Fruit fly (Drosophila melanogaster) whole organism, embryonic: ENCODE data around the gene CG12438.

Experiments
- Adf1 ChIP-seq: fragments of 200-800 bp; sonication (Bioruptor generic); IDR thresholded peaks from 2 replicates; pipeline ENCODE4 v1.3.6; 2022; ENCODE audit warnings: missing biosample characterization, missing genetic modification characterization
- Blimp-1 ChIP-seq: fragments of 200-800 bp; sonication (Bioruptor generic); optimal IDR thresholded peaks from 3 replicates; lab custom pipeline; 2018; ENCODE audit warnings: missing biosample characterization, missing genetic modification characterization, mild to moderate bottlenecking, moderate library complexity, missing genetic modification reagents
- CG10147 ChIP-seq: fragments of 200-800 bp; sonication (Bioruptor generic); optimal IDR thresholded peaks from 2 replicates; lab custom pipeline; 2019; ENCODE audit warnings: missing biosample characterization, mild to moderate bottlenecking, missing genetic modification characterization, moderate library complexity
- CG1024 ChIP-seq: fragments of 200-800 bp; sonication (Bioruptor generic); IDR thresholded peaks from 2 replicates; pipeline ENCODE4 v1.3.6; 2022; ENCODE audit warnings: missing biosample characterization, missing genetic modification characterization
- CG10462 ChIP-seq: fragments of 200-800 bp; sonication (Bioruptor generic); optimal IDR thresholded peaks from 2 replicates; lab custom pipeline; 2016; ENCODE audit warnings: missing biosample characterization, missing genetic modification characterization
- CG10959 ChIP-seq: fragments of 200-800 bp; sonication (Bioruptor generic); IDR thresholded peaks from 2 replicates; pipeline ENCODE4 v1.3.6; 2022; ENCODE audit warnings: missing biosample characterization, missing genetic modification characterization
- CG10979 ChIP-seq: fragments of 200-800 bp; sonication (Bioruptor generic); optimal IDR thresholded peaks from 2 replicates; lab custom pipeline; 2018; ENCODE audit warnings: missing biosample characterization, mild to moderate bottlenecking, missing genetic modification characterization, moderate library complexity
- CG11695 ChIP-seq: fragments of 200-800 bp; sonication (Bioruptor generic); IDR thresholded peaks from 3 replicates; pipeline ENCODE4 v1.3.6; 2022; ENCODE audit warnings: missing biosample characterization, missing genetic modification characterization
- CG11696 ChIP-seq: fragments of 200-800 bp; sonication (Bioruptor generic); IDR thresholded peaks from 2 replicates; pipeline ENCODE4 v1.3.6; 2022; ENCODE audit warnings: missing biosample characterization, missing genetic modification characterization
- CG12104 ChIP-seq: fragments of 200-800 bp; sonication (Bioruptor generic); optimal IDR thresholded peaks from 3 replicates; lab custom pipeline; 2016; ENCODE audit warnings: missing biosample characterization, missing genetic modification characterization
- CG13296 ChIP-seq: fragments of 200-800 bp; sonication (Bioruptor generic); optimal IDR thresholded peaks from 3 replicates; lab custom pipeline; 2018; ENCODE audit warnings: missing biosample characterization, mild to moderate bottlenecking, missing genetic modification characterization
- CG13894 ChIP-seq: fragments of 200-800 bp; sonication (Bioruptor generic); optimal IDR thresholded peaks from 3 replicates; lab custom pipeline; 2018; ENCODE audit warnings: missing biosample characterization, mild to moderate bottlenecking, missing genetic modification characterization, moderate library complexity
- CG14667 ChIP-seq: fragments of 200-800 bp; sonication (Bioruptor generic); IDR thresholded peaks from 2 replicates; pipeline ENCODE4 v1.3.6; 2022; ENCODE audit warnings: missing biosample characterization, missing genetic modification characterization
- CG15269 ChIP-seq: fragments of 200-800 bp; sonication (Bioruptor generic); optimal IDR thresholded peaks from 2 replicates; lab custom pipeline; 2018; ENCODE audit warnings: missing biosample characterization, mild to moderate bottlenecking, missing genetic modification characterization, moderate library complexity
- CG15514 ChIP-seq: fragments of 200-800 bp; sonication (Bioruptor generic); optimal IDR thresholded peaks from 3 replicates; lab custom pipeline; 2017; ENCODE audit warnings: missing biosample characterization, missing genetic modification characterization, mild to moderate bottlenecking, moderate library complexity, missing genetic modification reagents
- CG15696 ChIP-seq: fragments of 200-800 bp; sonication (Bioruptor generic); optimal IDR thresholded peaks from 2 replicates; lab custom pipeline; 2019; ENCODE audit warnings: missing biosample characterization, mild to moderate bottlenecking, missing genetic modification characterization, moderate library complexity
- CG18011 ChIP-seq: fragments of 200-800 bp; sonication (Bioruptor generic); optimal IDR thresholded peaks from 2 replicates; lab custom pipeline; 2017; ENCODE audit warnings: missing biosample characterization, missing genetic modification characterization, mild to moderate bottlenecking, moderate library complexity, missing genotype
- CG2120 ChIP-seq: fragments of 200-800 bp; sonication (Bioruptor generic); optimal IDR thresholded peaks from 3 replicates; lab custom pipeline; 2016; ENCODE audit warnings: missing biosample characterization, missing genetic modification characterization
- CG2129 ChIP-seq: fragments of 200-800 bp; sonication (Bioruptor generic); IDR thresholded peaks from 2 replicates; pipeline ENCODE4 v1.3.6; 2022; ENCODE audit warnings: missing biosample characterization, missing genetic modification characterization; ENCODE audit not compliant: partially characterized antibody
- CG3065 ChIP-seq: fragments of 200-800 bp; sonication (Bioruptor generic); optimal IDR thresholded peaks from 2 replicates; lab custom pipeline; 2016; ENCODE audit warnings: missing biosample characterization, missing genetic modification characterization
- CG7963 ChIP-seq: fragments of 200-800 bp; sonication (Bioruptor generic); IDR thresholded peaks from 3 replicates; pipeline ENCODE4 v1.3.6; 2022; ENCODE audit warnings: missing biosample characterization, missing genetic modification characterization; ENCODE audit not compliant: partially characterized antibody
- Deaf1 ChIP-seq: fragments of 200-800 bp; optimal IDR thresholded peaks from 3 replicates; lab custom pipeline; 2019; ENCODE audit warnings: missing biosample characterization, mild to moderate bottlenecking, missing genetic modification characterization, moderate library complexity
- Hmr ChIP-seq: fragments of 200-800 bp; sonication (Bioruptor generic); optimal IDR thresholded peaks from 3 replicates; lab custom pipeline; 2017; ENCODE audit warnings: mild to moderate bottlenecking, missing biosample characterization, missing genetic modification reagents, missing genetic modification characterization
- Lim3 ChIP-seq: fragments of 200-800 bp; sonication (Bioruptor generic); IDR thresholded peaks from 2 replicates; pipeline ENCODE4 v1.3.6; 2022; ENCODE audit warnings: missing biosample characterization, missing genetic modification characterization
- Mes4 ChIP-seq: fragments of 200-800 bp; sonication (Bioruptor generic); optimal IDR thresholded peaks from 2 replicates; lab custom pipeline; 2016; ENCODE audit warnings: missing biosample characterization, missing genetic modification characterization
- Mrtf ChIP-seq: fragments of 200-800 bp; sonication (Bioruptor generic); IDR thresholded peaks from 3 replicates; pipeline ENCODE4 v1.3.6; 2022; ENCODE audit warnings: missing biosample characterization, missing genetic modification characterization
- Nf-YA ChIP-seq: fragments of 200-800 bp; sonication (Bioruptor generic); IDR thresholded peaks from 2 replicates; pipeline ENCODE4 v1.3.6; 2022; ENCODE audit warnings: missing biosample characterization, missing genetic modification characterization
- NfI ChIP-seq: fragments of 200-800 bp; sonication (Bioruptor generic); optimal IDR thresholded peaks from 3 replicates; lab custom pipeline; 2018; ENCODE audit warnings: missing biosample characterization, mild to moderate bottlenecking, missing genetic modification characterization, moderate library complexity
- Six4 ChIP-seq: fragments of 200-800 bp; sonication (Bioruptor generic); optimal IDR thresholded peaks from 2 replicates; lab custom pipeline; 2016; ENCODE audit warnings: missing biosample characterization, missing genetic modification characterization
- Sry-δ ChIP-seq: fragments of 200-800 bp; sonication (Bioruptor generic); optimal IDR thresholded peaks from 2 replicates; lab custom pipeline; 2016; ENCODE audit warnings: missing biosample characterization, missing genetic modification characterization
- Vsx1 ChIP-seq: fragments of 200-800 bp; sonication (Bioruptor generic); optimal IDR thresholded peaks from 2 replicates; lab custom pipeline; 2017; ENCODE audit warnings: missing biosample characterization, mild to moderate bottlenecking, missing genetic modification characterization, missing genetic modification reagents
- al ChIP-seq: fragments of 200-800 bp; sonication (Bioruptor generic); IDR thresholded peaks from 2 replicates; pipeline ENCODE4 v1.3.6; 2022; ENCODE audit warnings: missing biosample characterization, missing genetic modification characterization
- ash1 ChIP-seq: fragments of 200-800 bp; sonication (Bioruptor generic); optimal IDR thresholded peaks from 2 replicates; lab custom pipeline; 2018; ENCODE audit warnings: missing biosample characterization, mild to moderate bottlenecking, missing genetic modification characterization
- cad ChIP-seq: fragments of >200 bp; optimal IDR thresholded peaks from 2 replicates; lab custom pipeline; 2017; ENCODE audit warnings: missing biosample characterization, missing genetic modification characterization
- caup ChIP-seq: fragments of 200-800 bp; sonication (Bioruptor generic); optimal IDR thresholded peaks from 3 replicates; lab custom pipeline; 2017; ENCODE audit warnings: missing biosample characterization, mild to moderate bottlenecking, missing genetic modification characterization, moderate library complexity; ENCODE audit not compliant: severe bottlenecking
- chinmo ChIP-seq: fragments of 200-800 bp; sonication (Bioruptor generic); IDR thresholded peaks from 4 replicates; pipeline ENCODE4 v1.3.6; 2022; ENCODE audit warnings: missing biosample characterization, missing genetic modification characterization; ENCODE audit not compliant: partially characterized antibody
- crol ChIP-seq: fragments of 200-800 bp; sonication (Bioruptor generic); IDR thresholded peaks from 2 replicates; pipeline ENCODE4 v1.3.6; 2022; ENCODE audit warnings: missing biosample characterization, missing genetic modification characterization
- dmrt99B ChIP-seq: fragments of 200-800 bp; sonication (Bioruptor generic); optimal IDR thresholded peaks from 2 replicates; lab custom pipeline; 2018; ENCODE audit warnings: missing biosample characterization, mild to moderate bottlenecking, missing genetic modification characterization, moderate library complexity
- fd3F ChIP-seq: fragments of 200-800 bp; sonication (Bioruptor generic); optimal IDR thresholded peaks from 2 replicates; lab custom pipeline; 2018; ENCODE audit warnings: missing biosample characterization, mild to moderate bottlenecking, missing genetic modification characterization, moderate library complexity
- hb ChIP-seq: fragments of 200-800 bp; sonication (Bioruptor generic); IDR thresholded peaks from 3 replicates; pipeline ENCODE4 v1.3.6; 2022; ENCODE audit warnings: missing biosample characterization, missing genetic modification characterization; ENCODE audit not compliant: partially characterized antibody
- lov ChIP-seq, 2 experiments: fragments of 200-800 bp in 1 of 2; fragments of >200 bp in 1 of 2; sonication (Bioruptor generic) in 1 of 2; IDR thresholded peaks in 1 of 2; optimal IDR thresholded peaks in 1 of 2; 2 replicates in 1 of 2; 3 replicates in 1 of 2; pipeline versions ENCODE4 v1.3.6 to Lab custom; 2017 to 2022; ENCODE audit warnings: missing biosample characterization in 1 of 2, missing genetic modification characterization in 1 of 2
- luna ChIP-seq: fragments of 200-800 bp; sonication (Bioruptor generic); optimal IDR thresholded peaks from 2 replicates; lab custom pipeline; 2016; ENCODE audit warnings: missing biosample characterization, missing genetic modification characterization
- nerfin-2 ChIP-seq: fragments of 200-800 bp; sonication (Bioruptor generic); IDR thresholded peaks from 2 replicates; pipeline ENCODE4 v1.3.6; 2022; ENCODE audit warnings: missing biosample characterization, missing genetic modification characterization; ENCODE audit not compliant: partially characterized antibody
- p53 ChIP-seq: fragments of 200-800 bp; sonication (Bioruptor generic); optimal IDR thresholded peaks from 2 replicates; lab custom pipeline; 2016; ENCODE audit warnings: missing biosample characterization, missing genetic modification characterization
- pb ChIP-seq: fragments of 200-800 bp; sonication (Bioruptor generic); optimal IDR thresholded peaks from 3 replicates; lab custom pipeline; 2016; ENCODE audit warnings: missing biosample characterization, missing genetic modification characterization
- ranshi ChIP-seq: fragments of 200-800 bp; sonication (Bioruptor generic); IDR thresholded peaks from 2 replicates; pipeline ENCODE4 v1.3.6; 2022; ENCODE audit warnings: missing biosample characterization, missing genetic modification characterization
- sna ChIP-seq: fragments of 200-800 bp; sonication (Bioruptor generic); IDR thresholded peaks from 2 replicates; pipeline ENCODE4 v1.3.6; 2022; ENCODE audit warnings: missing biosample characterization, missing genetic modification characterization; ENCODE audit not compliant: partially characterized antibody
- trem ChIP-seq: fragments of 200-800 bp; optimal IDR thresholded peaks from 3 replicates; lab custom pipeline; 2019; ENCODE audit warnings: missing biosample characterization, mild to moderate bottlenecking, missing genetic modification characterization, moderate library complexity
- unpg ChIP-seq: fragments of 200-800 bp; sonication (Bioruptor generic); optimal IDR thresholded peaks from 3 replicates; lab custom pipeline; 2018; ENCODE audit warnings: missing biosample characterization, mild to moderate bottlenecking, missing genetic modification characterization, moderate library complexity

The CG12438 gene

dm6 chr2L:8738253-8738665, 13.8 kb upstream of the CG12438 start (continued):
- TF ChIP-seq pb (no peak), CG7963 (GFP tag; lab: Robert Waterston, UW) (no peak), CG15696 (tag; lab: Kevin White, UChicago) (no peak), Six4 (GFP tag; lab: Kevin White, UChicago) (no peak), Lim3 (peak; percentile 41; the same call in 1 of the 2 replicates), Adf1 (GFP tag; lab: Robert Waterston, UW) (peak; percentile 51; the same call in 1 of the 2 replicates), lov (optimal IDR thresholded peaks at IDR 0.05; lab: Kevin White, UChicago) (no peak), lov (GFP tag; IDR thresholded peaks at IDR 0.05; lab: Robert Waterston, UW) (no peak), ranshi (GFP tag; lab: Robert Waterston, UW) (0 out of 2 replicates have a peak, but pooled peaks have one; percentile 29), Vsx1 (GFP tag; lab: Kevin White, UChicago) (no peak), CG2129 (GFP tag; lab: Robert Waterston, UW) (no peak), CG18011 (GFP tag; lab: Kevin White, UChicago) (no peak), crol (GFP tag; lab: Robert Waterston, UW) (no peak), CG15269 (tag; lab: Kevin White, UChicago) (peak; percentile 39), CG1024 (GFP tag; lab: Robert Waterston, UW) (no peak), trem (tag; lab: Kevin White, UChicago) (no peak), CG13296 (peak; percentile 0), Mrtf (GFP tag; lab: Robert Waterston, UW) (no peak), NfI (peak; percentile 49), al (GFP tag; lab: Robert Waterston, UW) (peak; percentile 43; the same call in 1 of the 2 replicates), unpg (GFP tag; lab: Kevin White, UChicago) (peak; percentile 18), CG11695 (GFP tag; lab: Robert Waterston, UW) (peak; percentile 37; the same call in 1 of the 3 replicates), sna (GFP tag; lab: Robert Waterston, UW) (no peak), CG10959 (GFP tag; lab: Robert Waterston, UW) (no peak), CG10147 (GFP tag; lab: Kevin White, UChicago) (peak; percentile 25), ash1 (GFP tag; lab: Kevin White, UChicago) (no peak), caup (GFP tag; lab: Kevin White, UChicago) (peak; percentile 72), Deaf1 (tag; lab: Kevin White, UChicago) (no peak), p53 (no peak), fd3F (GFP tag; lab: Kevin White, UChicago) (no peak), hb (GFP tag; lab: Robert Waterston, UW) (no peak), luna (GFP tag; lab: Kevin White, UChicago) (no peak), Mes4 (GFP tag; lab: Kevin White, UChicago) (no peak), Nf-YA (GFP tag; lab: Robert Waterston, UW) (no peak), Blimp-1 (peak; percentile 36), Hmr (GFP tag; lab: Kevin White, UChicago) (peak; percentile 66), chinmo (GFP tag; lab: Robert Waterston, UW) (0 out of 4 replicates have a peak, but pooled peaks have one; percentile 33), dmrt99B (peak; percentile 51), CG13894 (peak; percentile 52), CG3065 (GFP tag; lab: Kevin White, UChicago) (no peak), CG15514 (peak; percentile 40), CG10979 (tag; lab: Kevin White, UChicago) (peak; percentile 2), CG14667 (GFP tag; lab: Robert Waterston, UW) (no peak), CG11696 (GFP tag; lab: Robert Waterston, UW) (peak; percentile 47), nerfin-2 (GFP tag; lab: Robert Waterston, UW) (no peak; the same call in 1 of the 2 replicates), CG2120 (GFP tag; lab: Kevin White, UChicago) (peak; percentile 78), CG12104 (no peak), Sry-δ (GFP tag; lab: Kevin White, UChicago) (no peak), CG10462 (GFP tag; lab: Kevin White, UChicago) (no peak), cad (GFP tag; lab: Kevin White, UChicago) (no peak)
